Worm (Caenorhabditis elegans): ENCODE measurements around the gene clh-2.
A peak's percentile ranks its signal among the peaks of the same experiment; 100 is the strongest.

clh-2 gene

DNA sequence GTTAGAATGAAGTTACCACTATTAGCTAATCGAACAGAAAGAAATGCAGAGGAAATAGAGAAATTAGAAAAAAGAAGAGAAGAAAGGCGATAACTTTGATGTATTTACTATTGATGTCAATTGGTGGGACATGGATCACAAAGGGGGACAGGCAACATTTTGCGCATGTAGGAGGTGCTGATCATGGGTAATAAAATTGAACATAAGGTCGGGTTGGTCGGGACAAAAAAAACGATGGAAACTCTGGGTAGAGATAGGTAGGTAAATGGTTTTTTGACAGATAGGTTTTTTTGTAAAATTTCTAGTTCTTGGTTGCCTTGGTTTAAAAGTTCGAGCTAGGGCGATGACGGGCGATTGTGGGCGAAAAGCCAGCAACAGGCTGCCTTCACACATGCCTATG lies 39.2 kb downstream of the clh-2 start, which contains the start of gene shn-1:
Gene shn-1, minus strand, starts transcription at position 101 of the 400 bp plus-strand sequence.
- TF ChIP-seq madf-8 (GFP tag; conservative IDR thresholded peaks at IDR 0.05) (no peak), ceh-27 (GFP tag; optimal IDR thresholded peaks at IDR 0.05) (no peak)

DNA sequence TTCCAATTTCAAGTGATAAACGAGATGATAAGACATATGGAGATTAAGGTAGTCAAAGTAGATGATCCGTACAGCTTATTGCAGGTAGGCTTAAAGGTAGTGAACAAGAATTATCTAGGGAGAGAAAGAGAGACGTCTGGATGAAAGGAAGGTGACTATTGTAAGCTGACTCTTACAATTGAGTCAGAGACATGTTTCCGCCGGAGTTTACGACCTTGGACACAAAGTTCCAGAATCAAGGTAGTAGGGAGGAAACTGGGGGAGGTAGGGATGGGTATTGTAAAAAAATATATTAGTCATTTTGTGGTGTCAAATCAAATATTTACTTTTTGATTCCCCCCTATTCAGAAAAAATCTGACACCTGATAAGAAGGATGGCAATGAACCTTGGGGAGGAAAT lies 40.7 kb downstream of the clh-2 start:
- no peak for TF ChIP-seq lin-26 (GFP tag; IDR thresholded peaks at IDR 0.05)
- TF ChIP-seq ccch-3 (GFP tag; optimal IDR thresholded peaks at IDR 0.05): no peak
- no peak for TF ChIP-seq F52B5.7 (tag; optimal IDR thresholded peaks at IDR 0.05)
- TF ChIP-seq Y79H2A.3 (GFP tag; conservative IDR thresholded peaks at IDR 0.05): no peak
- no peak for TF ChIP-seq egl-18 (GFP tag; IDR thresholded peaks at IDR 0.05)
- TF ChIP-seq ets-4 (GFP tag; optimal IDR thresholded peaks at IDR 0.05): no peak
- no peak for TF ChIP-seq Y53F4B.3 (GFP tag; IDR thresholded peaks at IDR 0.05)
- no peak for TF ChIP-seq mxl-1 (tag; optimal IDR thresholded peaks at IDR 0.05)
- no peak for TF ChIP-seq ztf-6 (GFP tag; IDR thresholded peaks at IDR 0.05)
- TF ChIP-seq hrde-1 (tag; optimal IDR thresholded peaks at IDR 0.05; ENCODE audit: borderline replicate concordance): no peak
- TF ChIP-seq ama-1 (optimal IDR thresholded peaks at IDR 0.05): no peak
- TF ChIP-seq ama-1 (GFP tag; optimal IDR thresholded peaks at IDR 0.05): no peak
- no peak for TF ChIP-seq rec-8 (tag; optimal IDR thresholded peaks at IDR 0.05)
- TF ChIP-seq Y56A3A.18 (GFP tag; IDR thresholded peaks at IDR 0.05): no peak
- no peak for TF ChIP-seq hsf-1 (GFP tag; IDR thresholded peaks at IDR 0.05)
- no peak for TF ChIP-seq ztf-22 (GFP tag; optimal IDR thresholded peaks at IDR 0.05)
- TF ChIP-seq F39B2.1 (GFP tag; IDR thresholded peaks at IDR 0.05): no peak
- no peak for TF ChIP-seq rpc-1 (optimal IDR thresholded peaks at IDR 0.05)
- TF ChIP-seq rpc-1 (tag; optimal IDR thresholded peaks at IDR 0.05): no peak
- no peak for TF ChIP-seq chd-7 (tag; optimal IDR thresholded peaks at IDR 0.05)

DNA sequence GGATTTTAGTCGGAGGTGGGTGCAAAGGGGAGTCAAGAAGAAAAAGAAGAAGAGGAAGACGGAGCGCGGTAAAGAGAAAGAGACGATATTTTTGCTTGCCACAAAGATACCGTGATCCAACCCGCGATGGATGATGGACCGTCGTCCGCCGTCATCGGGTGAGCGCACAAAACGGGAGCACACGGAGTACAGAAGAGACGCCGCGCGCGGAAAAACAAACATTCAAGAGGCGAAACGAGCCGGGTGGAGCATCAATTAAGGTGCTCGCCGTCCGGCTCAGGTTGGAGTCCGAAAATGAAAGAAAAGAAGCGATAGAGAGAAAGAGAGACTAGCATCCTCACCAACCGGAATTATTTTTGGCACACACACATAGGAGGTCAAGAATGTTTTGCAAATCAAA lies 42.1 kb downstream of the clh-2 start:
- peak; percentile 15; the same call in 1 of the 2 replicates for TF ChIP-seq egrh-3 (GFP tag; IDR thresholded peaks at IDR 0.05)
- no peak for TF ChIP-seq K11D2.4 (GFP tag; IDR thresholded peaks at IDR 0.05)
- no peak for TF ChIP-seq akir-1 (GFP tag; optimal IDR thresholded peaks at IDR 0.05)
- peak; percentile 72 for TF ChIP-seq zfh-2 (GFP tag; conservative IDR thresholded peaks at IDR 0.05)

DNA sequence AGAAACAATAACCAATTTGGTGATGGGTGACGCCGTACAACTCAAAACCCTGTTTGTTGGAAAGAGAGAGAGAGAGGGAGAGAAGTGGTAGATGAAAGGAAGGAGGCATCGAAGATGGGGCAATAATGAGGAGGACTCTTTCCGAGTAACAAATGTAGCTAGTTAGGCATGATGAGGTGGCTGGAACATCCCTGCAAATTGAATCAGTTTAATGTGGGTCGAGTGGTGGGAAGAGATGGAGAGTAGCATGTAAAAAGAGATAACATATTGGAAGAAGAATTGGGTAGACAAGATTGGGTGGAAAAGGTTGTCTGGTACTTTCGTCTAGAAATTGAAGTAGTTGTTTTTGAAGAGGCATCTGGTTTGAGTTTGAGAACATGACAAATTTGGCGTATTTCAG lies 44.5 kb downstream of the clh-2 start:
- TF ChIP-seq nhr-80 (tag; optimal IDR thresholded peaks at IDR 0.05) (no peak), attf-3 (GFP tag; conservative IDR thresholded peaks at IDR 0.05) (0 out of 2 replicates have a peak, but pooled peaks have one; percentile 25), F23B12.7 (tag; optimal IDR thresholded peaks at IDR 0.05; ENCODE audit: insufficient read depth) (no peak)

DNA sequence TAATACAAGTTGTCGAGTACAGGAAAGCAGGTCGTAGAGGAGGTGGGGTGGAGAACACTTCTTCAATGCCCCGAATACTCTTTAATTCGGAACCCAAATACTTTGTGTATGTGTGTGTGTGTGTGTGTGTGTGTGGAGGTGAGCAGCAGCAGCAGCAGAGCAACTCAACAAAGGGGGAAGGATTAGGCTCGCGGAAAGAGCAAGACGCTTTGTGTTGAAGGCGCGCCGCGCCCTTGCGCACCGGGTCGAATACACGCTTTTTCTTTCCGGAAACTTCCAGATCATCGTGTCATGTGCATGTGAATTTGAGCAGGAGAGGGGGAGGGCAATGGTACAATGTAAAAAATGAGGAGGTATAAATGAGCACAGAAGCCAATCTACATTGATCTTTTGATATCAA lies 47.1 kb downstream of the clh-2 start:
- TF ChIP-seq ccch-3 (GFP tag; optimal IDR thresholded peaks at IDR 0.05) (no peak), zfh-2 (GFP tag; conservative IDR thresholded peaks at IDR 0.05) (peak; percentile 60), rec-8 (tag; optimal IDR thresholded peaks at IDR 0.05) (no peak)

DNA sequence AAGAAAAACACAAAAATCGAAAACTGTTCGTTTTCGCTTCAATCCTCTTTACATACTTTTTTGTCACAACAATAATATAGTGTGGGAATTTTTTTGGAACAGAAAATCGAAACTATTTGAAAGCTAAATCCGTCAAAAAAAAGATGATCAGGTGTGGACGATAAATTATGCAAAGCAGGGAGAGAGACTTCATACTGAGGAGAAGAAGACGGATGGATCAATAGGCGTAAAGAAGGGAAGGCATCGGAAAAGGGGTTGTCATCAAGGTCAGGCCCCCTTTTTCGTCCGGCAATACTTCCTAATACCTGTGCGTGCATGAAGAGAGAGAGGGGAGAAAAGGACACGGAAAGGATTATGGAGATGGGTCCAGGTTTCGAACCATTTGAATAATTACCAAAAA lies 48.7 kb downstream of the clh-2 start:
- TF ChIP-seq attf-5 (GFP tag; optimal IDR thresholded peaks at IDR 0.05) (no peak), lsl-1 (GFP tag; optimal IDR thresholded peaks at IDR 0.05) (no peak), Y95B8A.8 (GFP tag; IDR thresholded peaks at IDR 0.05) (no peak), zim-3 (tag; optimal IDR thresholded peaks at IDR 0.05) (no peak), sptf-2 (GFP tag; optimal IDR thresholded peaks at IDR 0.05) (no peak), ceh-91 (GFP tag; IDR thresholded peaks at IDR 0.05) (no peak), xnd-1 (tag; optimal IDR thresholded peaks at IDR 0.05) (no peak), ekl-4 (GFP tag; IDR thresholded peaks at IDR 0.05) (no peak), egl-44 (GFP tag; IDR thresholded peaks at IDR 0.05) (no peak), madf-3 (GFP tag; IDR thresholded peaks at IDR 0.05) (no peak), die-1 (tag; optimal IDR thresholded peaks at IDR 0.05) (no peak), K11D2.4 (GFP tag; IDR thresholded peaks at IDR 0.05) (no peak)
